Fruit fly (Drosophila melanogaster) whole organism, pupa: ENCODE measurements around the gene GluRIIA.

ENCODE experiments used
- CG10348 ChIP-seq: fragments of 200-800 bp; sonication (Bioruptor generic); IDR thresholded peaks from 2 replicates; pipeline ENCODE4 v1.3.6; 2022; ENCODE audit warnings: missing biosample characterization, missing genetic modification characterization
- CG12605 ChIP-seq: fragments of 200-800 bp; sonication (Bioruptor generic); IDR thresholded peaks from 2 replicates; pipeline ENCODE4 v1.3.6; 2022; ENCODE audit warnings: missing biosample characterization, missing genetic modification characterization
- CG13204 ChIP-seq: fragments of 200-800 bp; sonication (Bioruptor generic); optimal IDR thresholded peaks from 2 replicates; lab custom pipeline; 2018; ENCODE audit warnings: missing biosample characterization, mild to moderate bottlenecking, missing genetic modification characterization, moderate library complexity
- CG14655 ChIP-seq: fragments of 200-800 bp; sonication (Bioruptor generic); optimal IDR thresholded peaks from 3 replicates; lab custom pipeline; 2017; ENCODE audit warnings: mild to moderate bottlenecking, missing biosample characterization, missing genetic modification reagents, missing genetic modification characterization
- CG15710 ChIP-seq: fragments of 200-800 bp; sonication (Bioruptor generic); optimal IDR thresholded peaks from 2 replicates; lab custom pipeline; 2018; ENCODE audit warnings: missing biosample characterization, mild to moderate bottlenecking, missing genetic modification characterization, moderate library complexity
- CG17806 ChIP-seq: fragments of 200-800 bp; sonication (Bioruptor generic); optimal IDR thresholded peaks from 2 replicates; lab custom pipeline; 2018; ENCODE audit warnings: missing biosample characterization, mild to moderate bottlenecking, missing genetic modification characterization, moderate library complexity
- CG32121 ChIP-seq: fragments of 200-800 bp; sonication (Bioruptor generic); IDR thresholded peaks from 2 replicates; pipeline ENCODE4 v1.3.6; 2022; ENCODE audit warnings: missing biosample characterization, missing genetic modification characterization
- CG34367 ChIP-seq: fragments of 200-800 bp; sonication (Bioruptor generic); optimal IDR thresholded peaks from 2 replicates; lab custom pipeline; 2018; ENCODE audit warnings: missing biosample characterization, mild to moderate bottlenecking, missing genetic modification characterization
- CG4496 ChIP-seq: fragments of 200-800 bp; sonication (Bioruptor generic); IDR thresholded peaks from 3 replicates; pipeline ENCODE4 v1.3.6; 2022; ENCODE audit warnings: missing biosample characterization, missing genetic modification characterization
- CG8159 ChIP-seq: fragments of 200-800 bp; sonication (Bioruptor generic); optimal IDR thresholded peaks from 3 replicates; lab custom pipeline; 2018; ENCODE audit warnings: missing biosample characterization, mild to moderate bottlenecking, missing genetic modification characterization, moderate library complexity
- CG8301 ChIP-seq: fragments of 200-800 bp; sonication (Bioruptor generic); optimal IDR thresholded peaks from 2 replicates; lab custom pipeline; 2018; ENCODE audit warnings: missing biosample characterization, mild to moderate bottlenecking, missing genetic modification characterization
- CG9948 ChIP-seq: fragments of 200-800 bp; sonication (Bioruptor generic); optimal IDR thresholded peaks from 2 replicates; lab custom pipeline; 2018; ENCODE audit warnings: missing biosample characterization, mild to moderate bottlenecking, missing genetic modification characterization, moderate library complexity
- D1 ChIP-seq: fragments of 200-800 bp; sonication (Bioruptor generic); optimal IDR thresholded peaks from 2 replicates; lab custom pipeline; 2018; ENCODE audit warnings: missing biosample characterization, mild to moderate bottlenecking, missing genetic modification characterization, moderate library complexity
- EcR ChIP-seq: fragments of 200-800 bp; sonication (Bioruptor generic); optimal IDR thresholded peaks from 3 replicates; lab custom pipeline; 2019; ENCODE audit warnings: missing biosample characterization, missing genetic modification characterization, mild to moderate bottlenecking, moderate library complexity, missing genetic modification reagents
- Ets98B ChIP-seq: fragments of 200-800 bp; sonication (Bioruptor generic); IDR thresholded peaks from 2 replicates; pipeline ENCODE4 v1.3.6; 2022; ENCODE audit warnings: missing biosample characterization, missing genetic modification characterization
- Pif1A ChIP-seq: fragments of 200-800 bp; sonication (Bioruptor generic); optimal IDR thresholded peaks from 3 replicates; lab custom pipeline; 2016; ENCODE audit warnings: missing biosample characterization, missing genetic modification characterization
- Pif1B ChIP-seq: fragments of 200-800 bp; sonication (Bioruptor generic); optimal IDR thresholded peaks from 3 replicates; lab custom pipeline; 2016; ENCODE audit warnings: missing biosample characterization, missing genetic modification characterization
- Snoo ChIP-seq: fragments of 200-800 bp; sonication (Bioruptor generic); optimal IDR thresholded peaks from 3 replicates; lab custom pipeline; 2017; ENCODE audit warnings: missing biosample characterization, mild to moderate bottlenecking, missing genetic modification characterization, inconsistent platforms
- fd96Ca ChIP-seq: fragments of 200-800 bp; sonication (Bioruptor generic); IDR thresholded peaks from 3 replicates; pipeline ENCODE4 v1.3.6; 2022; ENCODE audit warnings: missing biosample characterization, missing genetic modification characterization
- gl ChIP-seq: fragments of 200-800 bp; sonication (Bioruptor generic); optimal IDR thresholded peaks from 2 replicates; lab custom pipeline; 2018; ENCODE audit warnings: missing biosample characterization, mild to moderate bottlenecking, missing genetic modification characterization
- rn ChIP-seq: fragments of 200-800 bp; sonication (Bioruptor generic); IDR thresholded peaks from 2 replicates; pipeline ENCODE4 v1.3.6; 2022; ENCODE audit warnings: missing biosample characterization, missing genetic modification characterization

GluRIIA gene

dm6 chr2L:5520757-5521156, 34.1 kb upstream of the GluRIIA start:
- TF ChIP-seq CG15710 (tag; lab: Kevin White, UChicago) (no peak), fd96Ca (GFP tag; lab: Robert Waterston, UW) (peak; percentile 51; the same call in 1 of the 3 replicates)

- TF ChIP-seq rn (GFP tag; lab: Robert Waterston, UW) = no peak
- peak; percentile 72 for TF ChIP-seq CG17806 (tag; lab: Kevin White, UChicago)
- TF ChIP-seq Pif1A (GFP tag; lab: Kevin White, UChicago) = no peak
- TF ChIP-seq CG15710 (tag; lab: Kevin White, UChicago) = peak; percentile 65
- TF ChIP-seq CG9948 = peak; percentile 72
- TF ChIP-seq gl (tag; lab: Kevin White, UChicago) = no peak
- peak; percentile 38; the same call in 1 of the 2 replicates for TF ChIP-seq Ets98B (GFP tag; lab: Robert Waterston, UW)
- TF ChIP-seq Pif1B = no peak
- 0 out of 2 replicates have a peak, but pooled peaks have one; percentile 23 for TF ChIP-seq CG12605 (GFP tag; lab: Robert Waterston, UW)
- no peak for TF ChIP-seq CG8159 (tag; lab: Kevin White, UChicago)
- peak; percentile 58; the same call in 1 of the 2 replicates for TF ChIP-seq CG32121
- peak; percentile 72 for TF ChIP-seq Snoo (tag; lab: Kevin White, UChicago)
- TF ChIP-seq CG8301 (tag; lab: Kevin White, UChicago) = no peak
- TF ChIP-seq CG14655 (GFP tag; lab: Kevin White, UChicago) = no peak
- TF ChIP-seq CG34367 (tag; lab: Kevin White, UChicago) = peak; percentile 64
- TF ChIP-seq CG10348 (GFP tag; lab: Robert Waterston, UW) = no peak
- TF ChIP-seq CG13204 (GFP tag; lab: Kevin White, UChicago) = no peak
- TF ChIP-seq fd96Ca (GFP tag; lab: Robert Waterston, UW) = no peak
- no peak for TF ChIP-seq CG4496 (GFP tag; lab: Robert Waterston, UW)
- no peak for TF ChIP-seq D1 (tag; lab: Kevin White, UChicago)
- TF ChIP-seq EcR (GFP tag; lab: Kevin White, UChicago) = no peak
- TF ChIP-seq, all 21 proteins: peak for 8
Measured at dm6 chr2L:5523848-5524473, 30.9 kb upstream of the GluRIIA start, which contains the start of the genes Vps52 and Elp4. Gene Vps52 (minus strand): TSS chr2L:5523898. Gene Elp4 (plus strand): TSS chr2L:5524139.

DNA sequence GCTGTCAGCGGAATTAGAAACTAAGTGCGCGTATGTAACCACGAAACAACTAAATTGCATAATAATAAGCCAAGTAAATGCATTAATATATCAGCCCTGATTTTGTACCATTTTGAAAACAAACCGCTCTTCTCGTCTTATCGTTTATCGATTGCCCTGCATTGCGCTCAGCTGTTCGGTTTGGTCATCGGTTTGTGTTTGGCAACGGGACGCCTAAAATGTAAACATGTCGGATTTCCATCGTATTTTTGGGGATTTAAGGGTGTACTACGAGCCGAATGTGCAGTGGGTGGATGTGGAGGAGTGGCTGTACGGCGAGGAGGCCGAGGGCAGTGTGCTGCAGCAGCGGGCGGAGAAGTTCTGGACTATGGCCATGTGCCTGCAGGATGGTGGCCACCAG, 29.1 kb upstream of the GluRIIA start, which contains the start of gene Cap-D3:
Gene Cap-D3, plus strand, starts transcription at position 183 of the 400 bp plus-strand sequence.
- no peak for TF ChIP-seq CG17806 (tag; lab: Kevin White, UChicago)
- no peak for TF ChIP-seq Pif1A (GFP tag; lab: Kevin White, UChicago)
- no peak for TF ChIP-seq Pif1B
- no peak for TF ChIP-seq gl (tag; lab: Kevin White, UChicago)
- TF ChIP-seq CG34367 (tag; lab: Kevin White, UChicago) = no peak
- no peak for TF ChIP-seq CG14655 (GFP tag; lab: Kevin White, UChicago)
- TF ChIP-seq CG10348 (GFP tag; lab: Robert Waterston, UW) = no peak
- no peak for TF ChIP-seq CG4496 (GFP tag; lab: Robert Waterston, UW)
- no peak for TF ChIP-seq CG8301 (tag; lab: Kevin White, UChicago)

- TF ChIP-seq CG4496 (GFP tag; lab: Robert Waterston, UW) (no peak), CG14655 (GFP tag; lab: Kevin White, UChicago) (no peak), Ets98B (GFP tag; lab: Robert Waterston, UW) (no peak), rn (GFP tag; lab: Robert Waterston, UW) (no peak), gl (tag; lab: Kevin White, UChicago) (no peak), CG8159 (tag; lab: Kevin White, UChicago) (no peak), fd96Ca (GFP tag; lab: Robert Waterston, UW) (no peak), CG10348 (GFP tag; lab: Robert Waterston, UW) (no peak), CG17806 (tag; lab: Kevin White, UChicago) (no peak), CG9948 (no peak)
Measured at dm6 chr2L:5526738-5527137, 28.1 kb upstream of the GluRIIA start, which contains the start of gene Cox11. Gene Cox11 (plus strand): TSS chr2L:5526957.

- TF ChIP-seq CG32121 = 0 out of 2 replicates have a peak, but pooled peaks have one; percentile 22
- TF ChIP-seq Snoo (tag; lab: Kevin White, UChicago) = no peak
Measured at dm6 chr2L:5527861-5528260, 27.0 kb upstream of the GluRIIA start, which contains the start of gene CG31915. Gene CG31915 (plus strand): TSS chr2L:5528123.

DNA sequence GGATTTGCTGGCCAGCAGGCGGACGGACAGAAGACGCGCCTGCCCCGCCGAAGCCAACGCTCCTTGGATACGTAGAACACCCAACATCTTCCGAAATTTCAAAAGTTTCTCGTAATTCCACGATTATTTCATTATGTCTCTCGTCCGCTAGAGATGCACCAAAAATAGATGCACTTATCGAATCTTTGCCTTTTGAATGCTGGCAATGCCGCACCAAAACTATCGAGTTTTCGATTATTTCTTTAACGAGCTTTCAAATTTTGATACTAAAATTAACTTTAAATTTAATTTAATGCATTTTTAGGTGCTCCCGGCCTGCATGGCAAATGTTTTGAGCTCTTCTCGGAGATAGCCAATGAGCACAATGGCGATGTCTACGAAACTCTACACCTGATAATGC, 22.8 kb upstream of the GluRIIA start, which contains the start of gene Coq6:
Gene Coq6, minus strand, starts transcription at position 163 of the 400 bp plus-strand sequence.
- no peak for TF ChIP-seq Snoo (tag; lab: Kevin White, UChicago)
- TF ChIP-seq CG4496 (GFP tag; lab: Robert Waterston, UW) = 0 out of 3 replicates have a peak, but pooled peaks have one; percentile 35

DNA sequence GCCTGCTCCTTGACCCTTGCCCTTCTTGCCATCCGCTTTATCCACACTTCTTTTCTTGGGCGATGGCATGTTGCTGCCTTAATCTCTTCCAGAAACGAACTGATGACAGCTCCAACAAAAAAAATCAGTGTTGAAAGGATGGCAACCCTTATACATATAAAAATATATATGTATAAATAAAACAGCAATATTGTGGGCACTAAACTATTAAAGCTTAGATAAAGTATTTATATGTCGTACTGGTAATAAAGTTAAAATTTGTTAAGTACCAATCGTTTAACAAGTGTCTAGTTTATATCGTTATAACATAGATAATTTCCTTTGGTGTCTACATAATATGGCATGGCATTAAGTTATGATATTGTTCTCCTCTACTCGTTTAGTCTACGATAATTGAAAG, 18.2 kb upstream of the GluRIIA start, which contains the start of gene tomb:
Gene tomb, minus strand, starts transcription at position 101 of the 400 bp plus-strand sequence.
- TF ChIP-seq EcR (GFP tag; lab: Kevin White, UChicago) = no peak
- TF ChIP-seq Pif1B = no peak
- TF ChIP-seq Ets98B (GFP tag; lab: Robert Waterston, UW) = no peak
- no peak for TF ChIP-seq D1 (tag; lab: Kevin White, UChicago)
- TF ChIP-seq Pif1A (GFP tag; lab: Kevin White, UChicago) = no peak
- no peak for TF ChIP-seq fd96Ca (GFP tag; lab: Robert Waterston, UW)
- no peak for TF ChIP-seq CG13204 (GFP tag; lab: Kevin White, UChicago)
- TF ChIP-seq CG17806 (tag; lab: Kevin White, UChicago) = no peak
- no peak for TF ChIP-seq CG34367 (tag; lab: Kevin White, UChicago)
- TF ChIP-seq gl (tag; lab: Kevin White, UChicago) = no peak
- no peak for TF ChIP-seq CG10348 (GFP tag; lab: Robert Waterston, UW)
- no peak for TF ChIP-seq CG8159 (tag; lab: Kevin White, UChicago)
- no peak for TF ChIP-seq CG14655 (GFP tag; lab: Kevin White, UChicago)
